Fruit fly (Drosophila melanogaster) whole organism, embryonic: Measurements from ENCODE around the gene Clbn.

ENCODE experiments used
- BtbVII ChIP-seq: fragments of 200-800 bp; sonication (Bioruptor generic); optimal IDR thresholded peaks from 3 replicates; lab custom pipeline; 2017; ENCODE audit warnings: missing biosample characterization, mild to moderate bottlenecking, missing genetic modification characterization
- CG11696 ChIP-seq: fragments of 200-800 bp; sonication (Bioruptor generic); IDR thresholded peaks from 2 replicates; pipeline ENCODE4 v1.3.6; 2022; ENCODE audit warnings: missing biosample characterization, missing genetic modification characterization
- CG13296 ChIP-seq: fragments of 200-800 bp; sonication (Bioruptor generic); optimal IDR thresholded peaks from 3 replicates; lab custom pipeline; 2018; ENCODE audit warnings: missing biosample characterization, mild to moderate bottlenecking, missing genetic modification characterization
- CG14050 ChIP-seq: fragments of 200-800 bp; sonication (Bioruptor generic); IDR thresholded peaks from 3 replicates; pipeline ENCODE4 v1.3.6; 2022; ENCODE audit warnings: missing biosample characterization, missing genetic modification characterization
- CG15479 ChIP-seq: fragments of 200-800 bp; sonication (Bioruptor generic); optimal IDR thresholded peaks from 3 replicates; lab custom pipeline; 2019; ENCODE audit warnings: missing biosample characterization, mild to moderate bottlenecking, missing genetic modification characterization, moderate library complexity
- CG15514 ChIP-seq: fragments of 200-800 bp; sonication (Bioruptor generic); optimal IDR thresholded peaks from 3 replicates; lab custom pipeline; 2017; ENCODE audit warnings: missing biosample characterization, missing genetic modification characterization, mild to moderate bottlenecking, moderate library complexity, missing genetic modification reagents
- CG16815 ChIP-seq: fragments of 200-800 bp; sonication (Bioruptor generic); optimal IDR thresholded peaks from 3 replicates; lab custom pipeline; 2017; ENCODE audit warnings: missing biosample characterization, mild to moderate bottlenecking, missing genetic modification characterization
- CG18262 ChIP-seq: fragments of 200-800 bp; optimal IDR thresholded peaks from 3 replicates; lab custom pipeline; 2019; ENCODE audit warnings: missing biosample characterization, mild to moderate bottlenecking, missing genetic modification characterization, moderate library complexity
- CG2116 ChIP-seq: fragments of 200-800 bp; sonication (Bioruptor generic); optimal IDR thresholded peaks from 3 replicates; lab custom pipeline; 2018; ENCODE audit warnings: missing biosample characterization, mild to moderate bottlenecking, missing genetic modification characterization
- CG2712 ChIP-seq: fragments of 200-800 bp; optimal IDR thresholded peaks from 3 replicates; lab custom pipeline; 2019; ENCODE audit warnings: missing biosample characterization, mild to moderate bottlenecking, missing genetic modification characterization, moderate library complexity
- CG30403 ChIP-seq: fragments of 200-800 bp; sonication (Bioruptor generic); optimal IDR thresholded peaks from 3 replicates; lab custom pipeline; 2016; ENCODE audit warnings: missing biosample characterization, missing genetic modification characterization
- CG32767 ChIP-seq: fragments of 200-800 bp; sonication (Bioruptor generic); IDR thresholded peaks from 2 replicates; pipeline ENCODE4 v1.3.6; 2022; ENCODE audit warnings: missing biosample characterization, missing genetic modification characterization
- CG33213 ChIP-seq: fragments of 200-800 bp; sonication (Bioruptor generic); optimal IDR thresholded peaks from 3 replicates; lab custom pipeline; 2016; ENCODE audit warnings: missing biosample characterization, missing genetic modification characterization
- CG34376 ChIP-seq: fragments of 200-800 bp; sonication (Bioruptor generic); optimal IDR thresholded peaks from 2 replicates; lab custom pipeline; 2018; ENCODE audit warnings: missing biosample characterization, mild to moderate bottlenecking, missing genetic modification characterization
- CG3847 ChIP-seq: fragments of 200-800 bp; sonication (Bioruptor generic); IDR thresholded peaks from 2 replicates; pipeline ENCODE4 v1.3.6; 2022; ENCODE audit warnings: missing biosample characterization, missing genetic modification characterization
- CG4424 ChIP-seq: fragments of 200-800 bp; sonication (Bioruptor generic); optimal IDR thresholded peaks from 3 replicates; lab custom pipeline; 2016; ENCODE audit warnings: missing biosample characterization, missing genetic modification characterization
- CG5245 ChIP-seq: fragments of 200-800 bp; sonication (Bioruptor generic); optimal IDR thresholded peaks from 3 replicates; lab custom pipeline; 2016; ENCODE audit warnings: missing biosample characterization, missing genetic modification characterization
- CG6654 ChIP-seq: fragments of 200-800 bp; sonication (Bioruptor generic); optimal IDR thresholded peaks from 2 replicates; lab custom pipeline; 2017; ENCODE audit warnings: missing biosample characterization, mild to moderate bottlenecking, missing genetic modification characterization
- CG6813 ChIP-seq: fragments of 200-800 bp; sonication (Bioruptor generic); optimal IDR thresholded peaks from 2 replicates; lab custom pipeline; 2017; ENCODE audit warnings: missing biosample characterization, missing genetic modification characterization, mild to moderate bottlenecking, moderate library complexity, missing genetic modification reagents
- CG7372 ChIP-seq: fragments of 200-800 bp; sonication (Bioruptor generic); IDR thresholded peaks from 2 replicates; pipeline ENCODE4 v1.3.6; 2022; ENCODE audit warnings: missing biosample characterization, missing genetic modification characterization
- CG9817 ChIP-seq: fragments of 200-800 bp; sonication (Bioruptor generic); optimal IDR thresholded peaks from 2 replicates; lab custom pipeline; 2018; ENCODE audit warnings: missing biosample characterization, mild to moderate bottlenecking, missing genetic modification characterization, moderate library complexity
- CG9876 ChIP-seq: fragments of 200-800 bp; sonication (Bioruptor generic); optimal IDR thresholded peaks from 2 replicates; lab custom pipeline; 2016; ENCODE audit warnings: missing biosample characterization, missing genetic modification characterization
- CkIIα-i1 ChIP-seq: fragments of 200-800 bp; sonication (Bioruptor generic); IDR thresholded peaks from 2 replicates; pipeline ENCODE4 v1.3.6; 2022; ENCODE audit warnings: missing biosample characterization, missing genetic modification characterization
- CoRest ChIP-seq: fragments of 200-800 bp; sonication (Bioruptor generic); optimal IDR thresholded peaks from 3 replicates; lab custom pipeline; 2018; ENCODE audit warnings: missing biosample characterization, mild to moderate bottlenecking, missing genetic modification characterization, moderate library complexity
- Dll ChIP-seq: fragments of 200-800 bp; sonication (Bioruptor generic); IDR thresholded peaks from 4 replicates; pipeline ENCODE4 v1.3.6; 2022; ENCODE audit warnings: missing biosample characterization, missing genetic modification characterization; ENCODE audit not compliant: partially characterized antibody
- H15 ChIP-seq: fragments of 200-800 bp; sonication (Bioruptor generic); IDR thresholded peaks from 3 replicates; pipeline ENCODE4 v1.3.6; 2022; ENCODE audit warnings: missing biosample characterization, missing genetic modification characterization
- HLHmδ ChIP-seq: fragments of 200-800 bp; sonication (Bioruptor generic); optimal IDR thresholded peaks from 2 replicates; lab custom pipeline; 2018; ENCODE audit warnings: missing biosample characterization, mild to moderate bottlenecking, missing genetic modification characterization, moderate library complexity
- Hmr ChIP-seq: fragments of 200-800 bp; sonication (Bioruptor generic); optimal IDR thresholded peaks from 3 replicates; lab custom pipeline; 2017; ENCODE audit warnings: mild to moderate bottlenecking, missing biosample characterization, missing genetic modification reagents, missing genetic modification characterization
- MBD-R2 ChIP-seq: fragments of 200-800 bp; sonication (Bioruptor generic); IDR thresholded peaks from 2 replicates; pipeline ENCODE4 v1.3.6; 2022; ENCODE audit warnings: missing biosample characterization, missing genetic modification characterization
- Med ChIP-seq: fragments of 200-800 bp; sonication (Bioruptor generic); peaks from one replicate; lab custom pipeline; 2016; ENCODE audit warnings: missing biosample characterization, missing genetic modification characterization, mild to moderate bottlenecking, inconsistent platforms, moderate library complexity
- bsh ChIP-seq, 2 experiments: fragments of 200-800 bp; sonication (Bioruptor generic); optimal IDR thresholded peaks; 2 replicates each; lab custom pipeline; 2017 to 2018; ENCODE audit warnings: mild to moderate bottlenecking in 2 of 2, missing biosample characterization in 2 of 2, missing genetic modification characterization in 2 of 2, moderate library complexity in 1 of 2
- caup ChIP-seq: fragments of 200-800 bp; sonication (Bioruptor generic); optimal IDR thresholded peaks from 3 replicates; lab custom pipeline; 2017; ENCODE audit warnings: missing biosample characterization, mild to moderate bottlenecking, missing genetic modification characterization, moderate library complexity; ENCODE audit not compliant: severe bottlenecking
- dpn ChIP-seq, 2 experiments: fragments of 200-800 bp; sonication (Bioruptor generic); optimal IDR thresholded peaks; 3 replicates each; lab custom pipeline; 2016; ENCODE audit warnings: missing biosample characterization in 2 of 2, missing genetic modification characterization in 2 of 2
- esg ChIP-seq: fragments of 200-800 bp; sonication (Bioruptor generic); conservative IDR thresholded peaks from 2 replicates; pipeline ENCODE4 v1.3.6; 2022; ENCODE audit warnings: missing biosample characterization, missing genetic modification characterization
- exex ChIP-seq: fragments of 200-800 bp; sonication (Bioruptor generic); optimal IDR thresholded peaks from 4 replicates; lab custom pipeline; 2018; ENCODE audit warnings: missing biosample characterization, mild to moderate bottlenecking, missing genetic modification characterization, moderate library complexity
- fd3F ChIP-seq: fragments of 200-800 bp; sonication (Bioruptor generic); optimal IDR thresholded peaks from 2 replicates; lab custom pipeline; 2018; ENCODE audit warnings: missing biosample characterization, mild to moderate bottlenecking, missing genetic modification characterization, moderate library complexity
- inv ChIP-seq: fragments of 200-800 bp; sonication (Bioruptor generic); IDR thresholded peaks from 2 replicates; pipeline ENCODE4 v1.3.6; 2022; ENCODE audit warnings: missing biosample characterization, missing genetic modification characterization; ENCODE audit not compliant: partially characterized antibody
- luna ChIP-seq: fragments of 200-800 bp; sonication (Bioruptor generic); optimal IDR thresholded peaks from 2 replicates; lab custom pipeline; 2016; ENCODE audit warnings: missing biosample characterization, missing genetic modification characterization
- odd ChIP-seq: fragments of 200-800 bp; sonication (Bioruptor generic); optimal IDR thresholded peaks from 2 replicates; lab custom pipeline; 2017; ENCODE audit warnings: missing biosample characterization, mild to moderate bottlenecking, missing genetic modification characterization
- p53 ChIP-seq: fragments of 200-800 bp; sonication (Bioruptor generic); optimal IDR thresholded peaks from 2 replicates; lab custom pipeline; 2016; ENCODE audit warnings: missing biosample characterization, missing genetic modification characterization
- pfk ChIP-seq: fragments of 200-800 bp; sonication (Bioruptor generic); optimal IDR thresholded peaks from 2 replicates; lab custom pipeline; 2018; ENCODE audit warnings: missing biosample characterization, mild to moderate bottlenecking, missing genetic modification characterization, moderate library complexity
- phol ChIP-seq: fragments of 200-800 bp; sonication (Bioruptor generic); optimal IDR thresholded peaks from 3 replicates; lab custom pipeline; 2018; ENCODE audit warnings: missing biosample characterization, mild to moderate bottlenecking, missing genetic modification characterization, moderate library complexity
- row ChIP-seq: fragments of 200-800 bp; sonication (Bioruptor generic); IDR thresholded peaks from 3 replicates; pipeline ENCODE4 v1.3.6; 2022; ENCODE audit warnings: missing biosample characterization, missing genetic modification characterization
- schlank ChIP-seq: fragments of 200-800 bp; sonication (Bioruptor generic); optimal IDR thresholded peaks from 2 replicates; lab custom pipeline; 2018; ENCODE audit warnings: missing biosample characterization, mild to moderate bottlenecking, missing genetic modification characterization
- sens ChIP-seq: fragments of 200-800 bp; sonication (Bioruptor generic); peaks from one replicate; lab custom pipeline; 2016; ENCODE audit warnings: missing biosample characterization, missing genetic modification characterization
- sim ChIP-seq: fragments of 200-800 bp; sonication (Bioruptor generic); IDR thresholded peaks from 2 replicates; pipeline ENCODE4 v1.3.6; 2022; ENCODE audit warnings: missing biosample characterization, missing genetic modification characterization
- tio ChIP-seq: fragments of 200-800 bp; sonication (Bioruptor generic); optimal IDR thresholded peaks from 2 replicates; lab custom pipeline; 2017; ENCODE audit warnings: missing biosample characterization, missing genetic modification characterization, inconsistent platforms
- vvl ChIP-seq: fragments of 200-800 bp; sonication (Bioruptor generic); IDR thresholded peaks from 2 replicates; pipeline ENCODE4 v1.3.6; 2022; ENCODE audit warnings: missing biosample characterization, missing genetic modification characterization
- z ChIP-seq: fragments of 200-800 bp; sonication (Bioruptor generic); IDR thresholded peaks from 3 replicates; pipeline ENCODE4 v1.3.6; 2022; ENCODE audit warnings: missing biosample characterization, missing genetic modification characterization

Gene Clbn

dm6 chr3R:25123262-25123661, 4.0 kb upstream of the Clbn start, which contains the start of gene vig2:
TSS of gene vig2 (plus strand) at chr3R:25123373.
- TF ChIP-seq bsh (GFP tag; optimal IDR thresholded peaks at IDR 0.05; lab: Kevin White, UChicago), result peak in 1 of 2 experiments; percentile 25
- peak; percentile 40 for TF ChIP-seq CG18262 (tag; lab: Kevin White, UChicago)
- peak; percentile 73 for TF ChIP-seq caup (GFP tag; lab: Kevin White, UChicago)
- TF ChIP-seq dpn (GFP tag; optimal IDR thresholded peaks at IDR 0.05; lab: Kevin White, UChicago), result peak in 1 of 2 experiments; percentile 41
- peak; percentile 59 for TF ChIP-seq CG6813
- peak; percentile 29 for TF ChIP-seq pfk (GFP tag; lab: Kevin White, UChicago)
- peak; percentile 63; the same call in 1 of the 2 replicates for TF ChIP-seq CG7372 (GFP tag; lab: Robert Waterston, UW)
- peak; percentile 44 for TF ChIP-seq CG9817 (tag; lab: Kevin White, UChicago)
- peak; percentile 81 for TF ChIP-seq Dll (GFP tag; lab: Robert Waterston, UW)
- peak; percentile 34; the same call in 1 of the 2 replicates for TF ChIP-seq esg
- peak; percentile 58 for TF ChIP-seq MBD-R2
- TF ChIP-seq CG11696 (GFP tag; lab: Robert Waterston, UW), result peak; percentile 60; the same call in 1 of the 2 replicates
- peak; percentile 10 for TF ChIP-seq exex
- peak; percentile 39 for TF ChIP-seq phol (tag; lab: Kevin White, UChicago)
- peak; percentile 18 for TF ChIP-seq odd (GFP tag; lab: Kevin White, UChicago)
- TF ChIP-seq CG3847 (GFP tag; lab: Robert Waterston, UW), result peak; percentile 71
- peak; percentile 50 for TF ChIP-seq CG2116 (GFP tag; lab: Kevin White, UChicago)
- TF ChIP-seq p53 (GFP tag; lab: Kevin White, UChicago), result peak; percentile 35
- peak; percentile 10 for TF ChIP-seq CG6654
- peak; percentile 54; the same call in 1 of the 2 replicates for TF ChIP-seq sim (GFP tag; lab: Robert Waterston, UW)
- TF ChIP-seq luna (GFP tag; lab: Kevin White, UChicago), result peak; percentile 5
- peak; percentile 60 for TF ChIP-seq Hmr (GFP tag; lab: Kevin White, UChicago)
- peak; percentile 46 for TF ChIP-seq schlank (tag; lab: Kevin White, UChicago)
- TF ChIP-seq CG16815 (GFP tag; lab: Kevin White, UChicago), result peak; percentile 7
- TF ChIP-seq CG4424 (GFP tag; lab: Kevin White, UChicago), result peak; percentile 4
- TF ChIP-seq CoRest, result peak; percentile 38
- TF ChIP-seq CG15514 (GFP tag; lab: Kevin White, UChicago), result peak; percentile 46
- peak; percentile 78 for TF ChIP-seq sens
- peak; percentile 70 for TF ChIP-seq row
- peak; percentile 1 for TF ChIP-seq tio
- TF ChIP-seq CG15479 (GFP tag; lab: Kevin White, UChicago), result peak; percentile 46
- TF ChIP-seq CG5245 (GFP tag; lab: Kevin White, UChicago), result peak; percentile 32
- TF ChIP-seq fd3F (GFP tag; lab: Kevin White, UChicago), result peak; percentile 57
- peak; percentile 88 for TF ChIP-seq vvl (GFP tag; lab: Robert Waterston, UW)
- peak; percentile 79 for TF ChIP-seq H15 (GFP tag; lab: Robert Waterston, UW)
- peak; percentile 29 for TF ChIP-seq CG30403 (GFP tag; lab: Kevin White, UChicago)
- peak; percentile 65; the same call in 2 of the 3 replicates for TF ChIP-seq CG14050 (GFP tag; lab: Robert Waterston, UW)
- peak; percentile 15 for TF ChIP-seq CG2712 (tag; lab: Kevin White, UChicago)
- TF ChIP-seq CG33213 (GFP tag; lab: Kevin White, UChicago), result peak; percentile 29
- peak; percentile 72 for TF ChIP-seq HLHmδ (GFP tag; lab: Kevin White, UChicago)
- peak; percentile 57 for TF ChIP-seq CG34376 (GFP tag; lab: Kevin White, UChicago)
- peak; percentile 3 for TF ChIP-seq BtbVII (GFP tag; lab: Kevin White, UChicago)
- TF ChIP-seq inv (GFP tag; lab: Robert Waterston, UW), result peak; percentile 87
- TF ChIP-seq CG32767 (GFP tag; lab: Robert Waterston, UW), result 0 out of 2 replicates have a peak, but pooled peaks have one; percentile 42
- peak; percentile 4 for TF ChIP-seq CG9876
- TF ChIP-seq CG13296, result peak; percentile 56
- peak; percentile 92 for TF ChIP-seq Med (GFP tag; lab: Kevin White, UChicago)
- TF ChIP-seq z, result 0 out of 3 replicates have a peak, but pooled peaks have one; percentile 33
- TF ChIP-seq CkIIα-i1 (GFP tag; lab: Robert Waterston, UW), result peak; percentile 5; the same call in 1 of the 2 replicates
